Worm (Caenorhabditis elegans): ENCODE results near the gene D1086.10.

D1086.10 gene

ce11 chrV:14079501-14079900 is 3.1 kb upstream of the D1086.10 start, which contains the start of gene D1086.6:
Gene D1086.6 (plus strand): TSS chrV:14079801.
- TF ChIP-seq zip-11 (GFP tag; IDR thresholded peaks at IDR 0.05): no peak
- TF ChIP-seq aha-1 (tag): no peak
- TF ChIP-seq dmd-6 (GFP tag; IDR thresholded peaks at IDR 0.05): no peak
- TF ChIP-seq ztf-11 (tag; optimal IDR thresholded peaks at IDR 0.05): no peak
- no peak for TF ChIP-seq D1046.2 (GFP tag; IDR thresholded peaks at IDR 0.05)
- TF ChIP-seq ceh-44 (GFP tag; IDR thresholded peaks at IDR 0.05): no peak
- TF ChIP-seq unc-130 (GFP tag; optimal IDR thresholded peaks at IDR 0.05): no peak
- no peak for TF ChIP-seq T20F7.1 (GFP tag; optimal IDR thresholded peaks at IDR 0.05)
- TF ChIP-seq F10B5.3 (tag; optimal IDR thresholded peaks at IDR 0.05): no peak
- no peak for TF ChIP-seq Y5F2A.4 (GFP tag; optimal IDR thresholded peaks at IDR 0.05)
- no peak for TF ChIP-seq R02D3.7 (tag; optimal IDR thresholded peaks at IDR 0.05)
- TF ChIP-seq hif-1 (tag; optimal IDR thresholded peaks at IDR 0.05): no peak
- TF ChIP-seq nhr-6 (tag; optimal IDR thresholded peaks at IDR 0.05): no peak
- no peak for TF ChIP-seq mdl-1 (tag; optimal IDR thresholded peaks at IDR 0.05)
- no peak for TF ChIP-seq arid-1 (GFP tag; conservative IDR thresholded peaks at IDR 0.05)
- TF ChIP-seq F44E2.7 (GFP tag; IDR thresholded peaks at IDR 0.05): no peak
- no peak for TF ChIP-seq nhr-76 (tag; optimal IDR thresholded peaks at IDR 0.05)
- TF ChIP-seq lin-39 (tag; optimal IDR thresholded peaks at IDR 0.05): no peak
- no peak for TF ChIP-seq tra-1 (GFP tag; IDR thresholded peaks at IDR 0.05)
- no peak for TF ChIP-seq nhr-42 (GFP tag; IDR thresholded peaks at IDR 0.05)

ce11 chrV:14083970-14084369 is 1.4 kb downstream of the D1086.10 start, which contains the start of gene D1086.7:
Gene D1086.7 (plus strand): TSS chrV:14084270.
- peak in 1 of 2 experiments; percentile 49 for TF ChIP-seq unc-62 (GFP tag; optimal IDR thresholded peaks at IDR 0.05 in 1 of 2)
- no peak for TF ChIP-seq unc-62 (tag; optimal IDR thresholded peaks at IDR 0.05)
- no peak for TF ChIP-seq nhr-237 (tag; optimal IDR thresholded peaks at IDR 0.05)
- TF ChIP-seq dmd-9 (GFP tag; IDR thresholded peaks at IDR 0.05): no peak
- no peak for TF ChIP-seq ama-1 (optimal IDR thresholded peaks at IDR 0.05)

- TF ChIP-seq nhr-28 (tag; optimal IDR thresholded peaks at IDR 0.05) (no peak), nhr-102 (tag; optimal IDR thresholded peaks at IDR 0.05) (no peak), lsy-2 (tag; optimal IDR thresholded peaks at IDR 0.05) (no peak), pha-4 (GFP tag; IDR thresholded peaks at IDR 0.05) (no peak), pha-4 (tag; optimal IDR thresholded peaks at IDR 0.05) (no peak), T26A8.4 (GFP tag; IDR thresholded peaks at IDR 0.05) (no peak), ceh-28 (tag; optimal IDR thresholded peaks at IDR 0.05) (no peak), D1046.2 (GFP tag; IDR thresholded peaks at IDR 0.05) (no peak), zfp-3 (GFP tag; conservative IDR thresholded peaks at IDR 0.05) (no peak), zip-2 (tag; optimal IDR thresholded peaks at IDR 0.05) (no peak), nhr-6 (tag; optimal IDR thresholded peaks at IDR 0.05) (no peak), nhr-48 (tag; optimal IDR thresholded peaks at IDR 0.05) (no peak)
These were observed 3.0 kb downstream of the D1086.10 start, which contains the start of gene D1086.18 for ce11 chrV:14085589-14085988. Gene D1086.18 (plus strand): TSS chrV:14085889.

ce11 chrV:14088051-14088450 is 5.5 kb downstream of the D1086.10 start, which contains the start of gene D1086.19:
Gene D1086.19 (plus strand): TSS chrV:14088351.
- TF ChIP-seq ctbp-1 (GFP tag; IDR thresholded peaks at IDR 0.05) (no peak), nhr-41 (GFP tag; IDR thresholded peaks at IDR 0.05) (no peak), F26F4.8 (GFP tag; conservative IDR thresholded peaks at IDR 0.05) (no peak), madf-5 (GFP tag; IDR thresholded peaks at IDR 0.05) (no peak), lir-3 (tag; optimal IDR thresholded peaks at IDR 0.05) (no peak), sdz-12 (GFP tag; optimal IDR thresholded peaks at IDR 0.05) (no peak), arid-1 (GFP tag; conservative IDR thresholded peaks at IDR 0.05) (no peak), ceh-32 (tag; optimal IDR thresholded peaks at IDR 0.05; ENCODE audit: poor library complexity) (no peak), dpl-1 (GFP tag; optimal IDR thresholded peaks at IDR 0.05) (no peak), hmg-1.1 (GFP tag; IDR thresholded peaks at IDR 0.05) (no peak), ztf-7 (tag; optimal IDR thresholded peaks at IDR 0.05) (no peak), nhr-111 (GFP tag; optimal IDR thresholded peaks at IDR 0.05) (no peak)

Data from whole organism, L4 larva.